Worm (Caenorhabditis elegans) whole organism, young adult: Measurements from ENCODE around the gene srg-39.

Source experiments
- F33H1.4 ChIP-seq: fragments of 200-800 bp; sonication (Bioruptor generic); IDR thresholded peaks from 2 replicates; pipeline ENCODE4 v1.3.6; 2022; ENCODE audit warnings: missing genetic modification reagents, missing genetic modification characterization, missing compliant biosample characterization
- F57A8.1 ChIP-seq: fragments of 200-800 bp; sonication (Bioruptor generic); optimal IDR thresholded peaks from 2 replicates; lab custom pipeline; 2018; ENCODE audit warnings: mild to moderate bottlenecking, missing genetic modification characterization, moderate library complexity, missing compliant biosample characterization
- repo-1 ChIP-seq: sonication (generic microtip); optimal IDR thresholded peaks from 2 replicates; lab custom pipeline; 2017; ENCODE audit warnings: mild to moderate bottlenecking, missing genetic modification characterization, missing compliant biosample characterization

- no peak for TF ChIP-seq repo-1 (tag; lab: Kevin White, UChicago)
- TF ChIP-seq F57A8.1 (GFP tag; lab: Kevin White, UChicago), result no peak
- TF ChIP-seq F33H1.4 (GFP tag; lab: Robert Waterston, UW), result no peak
Observed at ce11 chrV:11190983-11191382, 38.8 kb upstream of the srg-39 start, which contains the start of gene lgc-49.
